Fruit fly (Drosophila melanogaster) whole organism, embryonic: ENCODE results near the gene CG5639.
A peak's percentile ranks its signal among the peaks of the same experiment; 100 is the strongest.

Experiments
- Ada2b ChIP-seq: fragments of 200-800 bp; sonication (Bioruptor generic); IDR thresholded peaks from 2 replicates; pipeline ENCODE4 v1.3.6; 2022; ENCODE audit warnings: missing biosample characterization, missing genetic modification characterization
- B-H2 ChIP-seq: fragments of 200-800 bp; sonication (Bioruptor generic); optimal IDR thresholded peaks from 2 replicates; lab custom pipeline; 2018; ENCODE audit warnings: missing biosample characterization, mild to moderate bottlenecking, missing genetic modification characterization
- CG11247 ChIP-seq: fragments of 200-800 bp; sonication (Bioruptor generic); IDR thresholded peaks from 2 replicates; pipeline ENCODE4 v1.3.6; 2022; ENCODE audit warnings: missing biosample characterization, missing genetic modification characterization
- CG11456 ChIP-seq: fragments of 200-800 bp; sonication (Bioruptor generic); IDR thresholded peaks from 3 replicates; pipeline ENCODE4 v1.3.6; 2022; ENCODE audit warnings: missing biosample characterization, missing genetic modification characterization
- CG12104 ChIP-seq: fragments of 200-800 bp; sonication (Bioruptor generic); optimal IDR thresholded peaks from 3 replicates; lab custom pipeline; 2016; ENCODE audit warnings: missing biosample characterization, missing genetic modification characterization
- CG12299 ChIP-seq: fragments of 200-800 bp; sonication (Bioruptor generic); optimal IDR thresholded peaks from 2 replicates; lab custom pipeline; 2018; ENCODE audit warnings: missing biosample characterization, mild to moderate bottlenecking, missing genetic modification characterization
- CG14050 ChIP-seq: fragments of 200-800 bp; sonication (Bioruptor generic); IDR thresholded peaks from 3 replicates; pipeline ENCODE4 v1.3.6; 2022; ENCODE audit warnings: missing biosample characterization, missing genetic modification characterization
- CG18011 ChIP-seq: fragments of 200-800 bp; sonication (Bioruptor generic); optimal IDR thresholded peaks from 2 replicates; lab custom pipeline; 2017; ENCODE audit warnings: missing biosample characterization, missing genetic modification characterization, mild to moderate bottlenecking, moderate library complexity, missing genotype
- CG2116 ChIP-seq: fragments of 200-800 bp; sonication (Bioruptor generic); optimal IDR thresholded peaks from 3 replicates; lab custom pipeline; 2018; ENCODE audit warnings: missing biosample characterization, mild to moderate bottlenecking, missing genetic modification characterization
- CG2129 ChIP-seq: fragments of 200-800 bp; sonication (Bioruptor generic); IDR thresholded peaks from 2 replicates; pipeline ENCODE4 v1.3.6; 2022; ENCODE audit warnings: missing biosample characterization, missing genetic modification characterization; ENCODE audit not compliant: partially characterized antibody
- CG3065 ChIP-seq: fragments of 200-800 bp; sonication (Bioruptor generic); optimal IDR thresholded peaks from 2 replicates; lab custom pipeline; 2016; ENCODE audit warnings: missing biosample characterization, missing genetic modification characterization
- CG31388 ChIP-seq: fragments of 200-800 bp; sonication (Bioruptor generic); optimal IDR thresholded peaks from 2 replicates; lab custom pipeline; 2016; ENCODE audit warnings: missing biosample characterization, missing genetic modification characterization
- CG34422 ChIP-seq: fragments of 200-800 bp; sonication (Bioruptor generic); IDR thresholded peaks from 3 replicates; pipeline ENCODE4 v1.3.6; 2022; ENCODE audit warnings: missing biosample characterization, missing genetic modification characterization
- CG42726 ChIP-seq: fragments of 200-800 bp; sonication (Bioruptor generic); IDR thresholded peaks from 2 replicates; pipeline ENCODE4 v1.3.6; 2022; ENCODE audit warnings: missing biosample characterization, missing genetic modification characterization; ENCODE audit not compliant: partially characterized antibody
- CG4404 ChIP-seq: fragments of 200-800 bp; sonication (Bioruptor generic); IDR thresholded peaks from 2 replicates; pipeline ENCODE4 v1.3.6; 2022; ENCODE audit warnings: missing biosample characterization, missing genetic modification characterization
- CG5953 ChIP-seq: fragments of 200-800 bp; sonication (Bioruptor generic); IDR thresholded peaks from 2 replicates; pipeline ENCODE4 v1.3.6; 2022; ENCODE audit warnings: missing biosample characterization, missing genetic modification characterization
- CG6813 ChIP-seq: fragments of 200-800 bp; sonication (Bioruptor generic); optimal IDR thresholded peaks from 2 replicates; lab custom pipeline; 2017; ENCODE audit warnings: missing biosample characterization, missing genetic modification characterization, mild to moderate bottlenecking, moderate library complexity, missing genetic modification reagents
- CG7963 ChIP-seq: fragments of 200-800 bp; sonication (Bioruptor generic); IDR thresholded peaks from 3 replicates; pipeline ENCODE4 v1.3.6; 2022; ENCODE audit warnings: missing biosample characterization, missing genetic modification characterization; ENCODE audit not compliant: partially characterized antibody
- CG8290 ChIP-seq, 3 experiments: fragments of 200-800 bp; sonication (Bioruptor generic); optimal IDR thresholded peaks; 2 replicates each; lab custom pipeline; 2016 to 2019; ENCODE audit warnings: missing biosample characterization in 3 of 3, missing genetic modification characterization in 3 of 3, mild to moderate bottlenecking in 2 of 3, moderate library complexity in 1 of 3
- CG9215 ChIP-seq: fragments of 200-800 bp; sonication (Bioruptor generic); IDR thresholded peaks from 2 replicates; pipeline ENCODE4 v1.3.6; 2022; ENCODE audit warnings: missing biosample characterization, missing genetic modification characterization
- CG9727 ChIP-seq: fragments of 200-800 bp; sonication (Bioruptor generic); optimal IDR thresholded peaks from 3 replicates; lab custom pipeline; 2017; ENCODE audit warnings: missing biosample characterization, mild to moderate bottlenecking, missing genetic modification characterization
- E2f2 ChIP-seq: fragments of 200-800 bp; sonication (Bioruptor generic); IDR thresholded peaks from 2 replicates; pipeline ENCODE4 v1.3.6; 2022; ENCODE audit warnings: missing biosample characterization, missing genetic modification characterization
- Fer3 ChIP-seq: fragments of 200-800 bp; sonication (Bioruptor generic); optimal IDR thresholded peaks from 2 replicates; lab custom pipeline; 2018; ENCODE audit warnings: missing biosample characterization, mild to moderate bottlenecking, missing genetic modification characterization, moderate library complexity
- Gug ChIP-seq: fragments of 200-800 bp; sonication (Bioruptor generic); IDR thresholded peaks from 4 replicates; pipeline ENCODE4 v1.3.6; 2022; ENCODE audit warnings: missing biosample characterization, missing genetic modification characterization
- Lhr ChIP-seq: fragments of 200-800 bp; sonication (Bioruptor generic); optimal IDR thresholded peaks from 3 replicates; lab custom pipeline; 2017; ENCODE audit warnings: mild to moderate bottlenecking, missing biosample characterization, missing genetic modification reagents, missing genetic modification characterization
- MBD-R2 ChIP-seq: fragments of 200-800 bp; sonication (Bioruptor generic); IDR thresholded peaks from 2 replicates; pipeline ENCODE4 v1.3.6; 2022; ENCODE audit warnings: missing biosample characterization, missing genetic modification characterization
- Nf-YA ChIP-seq: fragments of 200-800 bp; sonication (Bioruptor generic); IDR thresholded peaks from 2 replicates; pipeline ENCODE4 v1.3.6; 2022; ENCODE audit warnings: missing biosample characterization, missing genetic modification characterization
- Nf-YC ChIP-seq: fragments of 200-800 bp; optimal IDR thresholded peaks from 3 replicates; lab custom pipeline; 2019; ENCODE audit warnings: missing biosample characterization, mild to moderate bottlenecking, missing genetic modification characterization, moderate library complexity
- Pdp1 ChIP-seq, 2 experiments: fragments of 200-800 bp; sonication (Bioruptor generic); optimal IDR thresholded peaks; 3 replicates each; lab custom pipeline; 2016; ENCODE audit warnings: missing biosample characterization in 2 of 2, missing genetic modification characterization in 2 of 2, mild to moderate bottlenecking in 1 of 2, moderate library complexity in 1 of 2
- Six4 ChIP-seq: fragments of 200-800 bp; sonication (Bioruptor generic); optimal IDR thresholded peaks from 2 replicates; lab custom pipeline; 2016; ENCODE audit warnings: missing biosample characterization, missing genetic modification characterization
- Sox100B ChIP-seq: fragments of 200-800 bp; sonication (Bioruptor generic); optimal IDR thresholded peaks from 3 replicates; lab custom pipeline; 2018; ENCODE audit warnings: missing biosample characterization, mild to moderate bottlenecking, missing genetic modification characterization
- Sox102F ChIP-seq: fragments of 200-800 bp; sonication (Bioruptor generic); optimal IDR thresholded peaks from 2 replicates; lab custom pipeline; 2018; ENCODE audit warnings: missing biosample characterization, mild to moderate bottlenecking, missing genetic modification characterization, moderate library complexity
- Trl ChIP-seq, 3 experiments: fragments of >200 bp in 2 of 3; fragments of 200-800 bp in 1 of 3; sonication (Bioruptor generic) in 1 of 3; optimal IDR thresholded peaks; 2 replicates in 1 of 3; 3 replicates in 2 of 3; lab custom pipeline; 2016 to 2017; ENCODE audit warnings: missing biosample characterization in 1 of 3, missing genetic modification characterization in 1 of 3
- ap ChIP-seq: fragments of 200-800 bp; sonication (Bioruptor generic); IDR thresholded peaks from 2 replicates; pipeline ENCODE4 v1.3.6; 2022; ENCODE audit warnings: missing biosample characterization, missing genetic modification characterization
- az2 ChIP-seq: fragments of 200-800 bp; sonication (Bioruptor generic); optimal IDR thresholded peaks from 3 replicates; lab custom pipeline; 2016; ENCODE audit warnings: missing biosample characterization, missing genetic modification characterization
- cwo ChIP-seq: fragments of 200-800 bp; sonication (Bioruptor generic); optimal IDR thresholded peaks from 3 replicates; lab custom pipeline; 2017; ENCODE audit warnings: missing biosample characterization, missing genetic modification characterization, mild to moderate bottlenecking, moderate library complexity, missing genetic modification reagents
- fru ChIP-seq: fragments of >200 bp; optimal IDR thresholded peaks from 2 replicates; lab custom pipeline; 2017
- gce ChIP-seq: fragments of 200-800 bp; sonication (Bioruptor generic); IDR thresholded peaks from 3 replicates; pipeline ENCODE4 v1.3.6; 2022; ENCODE audit warnings: missing biosample characterization, missing genetic modification characterization
- hkb ChIP-seq, 2 experiments: fragments of 200-800 bp in 1 of 2; fragments of >200 bp in 1 of 2; sonication (Bioruptor generic) in 1 of 2; IDR thresholded peaks in 1 of 2; optimal IDR thresholded peaks in 1 of 2; 2 replicates each; pipeline versions ENCODE4 v1.3.6 to Lab custom; 2017 to 2022; ENCODE audit warnings: missing biosample characterization in 1 of 2, missing genetic modification characterization in 1 of 2
- psq ChIP-seq: fragments of 200-800 bp; sonication (Bioruptor generic); optimal IDR thresholded peaks from 2 replicates; lab custom pipeline; 2017; ENCODE audit warnings: missing biosample characterization, missing genetic modification characterization
- sd ChIP-seq: fragments of 200-800 bp; sonication (Bioruptor generic); optimal IDR thresholded peaks from 3 replicates; lab custom pipeline; 2018; ENCODE audit warnings: missing biosample characterization, mild to moderate bottlenecking, missing genetic modification characterization, moderate library complexity
- sisA ChIP-seq: fragments of 200-800 bp; sonication (Bioruptor generic); IDR thresholded peaks from 2 replicates; pipeline ENCODE4 v1.3.6; 2022; ENCODE audit warnings: missing biosample characterization, missing genetic modification characterization
- sqz ChIP-seq: fragments of 200-800 bp; sonication (Bioruptor generic); optimal IDR thresholded peaks from 3 replicates; lab custom pipeline; 2018; ENCODE audit warnings: missing biosample characterization, mild to moderate bottlenecking, missing genetic modification characterization
- tap ChIP-seq: fragments of 200-800 bp; optimal IDR thresholded peaks from 3 replicates; lab custom pipeline; 2019; ENCODE audit warnings: missing biosample characterization, mild to moderate bottlenecking, missing genetic modification characterization, moderate library complexity
- ttk ChIP-seq: fragments of 200-800 bp; sonication (Bioruptor generic); IDR thresholded peaks from 2 replicates; pipeline ENCODE4 v2.1.2; 2022; ENCODE audit warnings: missing biosample characterization, missing genetic modification characterization
- tup ChIP-seq: fragments of 200-800 bp; sonication (Bioruptor generic); optimal IDR thresholded peaks from 2 replicates; lab custom pipeline; 2016; ENCODE audit warnings: missing biosample characterization, mild to moderate bottlenecking, missing genetic modification characterization, moderate library complexity
- unc-4 ChIP-seq: fragments of 200-800 bp; sonication (Bioruptor generic); IDR thresholded peaks from 2 replicates; pipeline ENCODE4 v1.3.6; 2022; ENCODE audit warnings: missing biosample characterization, missing genetic modification characterization; ENCODE audit not compliant: partially characterized antibody
- wor ChIP-seq: fragments of 200-800 bp; sonication (Bioruptor generic); IDR thresholded peaks from 2 replicates; pipeline ENCODE4 v1.3.6; 2022; ENCODE audit warnings: missing biosample characterization, missing genetic modification characterization
- zf30C ChIP-seq: fragments of 200-800 bp; sonication (Bioruptor generic); optimal IDR thresholded peaks from 3 replicates; lab custom pipeline; 2018; ENCODE audit warnings: missing biosample characterization, mild to moderate bottlenecking, missing genetic modification characterization

Gene CG5639

dm6 chr3R:27554964-27555363, 41.0 kb downstream of the CG5639 start (continued):
- TF ChIP-seq Pdp1 (GFP tag; optimal IDR thresholded peaks at IDR 0.05; lab: Kevin White, UChicago) (peak; percentile 73 to 81), sqz (peak; percentile 64), CG11456 (GFP tag; lab: Robert Waterston, UW) (peak; percentile 72; the same call in 2 of the 3 replicates), CG18011 (peak; percentile 28), Trl (optimal IDR thresholded peaks at IDR 0.05; lab: Kevin White, UChicago) (no peak), Trl (GFP tag; optimal IDR thresholded peaks at IDR 0.05; lab: Kevin White, UChicago) (peak; percentile 66), fru (no peak), CG5953 (0 out of 2 replicates have a peak, but pooled peaks have one; percentile 43), Lhr (GFP tag; lab: Kevin White, UChicago) (peak; percentile 53), Six4 (GFP tag; lab: Kevin White, UChicago) (peak; percentile 75), B-H2 (GFP tag; lab: Kevin White, UChicago) (no peak), CG12299 (peak; percentile 47), CG34422 (GFP tag; lab: Robert Waterston, UW) (peak; percentile 83), Sox102F (GFP tag; lab: Kevin White, UChicago) (peak; percentile 91), unc-4 (GFP tag; lab: Robert Waterston, UW) (no peak), CG7963 (GFP tag; lab: Robert Waterston, UW) (no peak), CG8290 (GFP tag; optimal IDR thresholded peaks at IDR 0.05; lab: Kevin White, UChicago) (peak; percentile 15), CG8290 (tag; optimal IDR thresholded peaks at IDR 0.05; lab: Kevin White, UChicago) (no peak), az2 (GFP tag; lab: Kevin White, UChicago) (peak; percentile 81), CG2116 (GFP tag; lab: Kevin White, UChicago) (peak; percentile 19), CG31388 (peak; percentile 25), sisA (GFP tag; lab: Robert Waterston, UW) (peak; percentile 74), CG6813 (GFP tag; lab: Kevin White, UChicago) (peak; percentile 73), Nf-YA (GFP tag; lab: Robert Waterston, UW) (peak; percentile 59; the same call in 1 of the 2 replicates), CG14050 (GFP tag; lab: Robert Waterston, UW) (peak; percentile 68; the same call in 2 of the 3 replicates), Ada2b (GFP tag; lab: Robert Waterston, UW) (peak; percentile 76), CG2129 (no peak), CG9215 (peak; percentile 59), ttk (peak; percentile 79), psq (GFP tag; lab: Kevin White, UChicago) (peak; percentile 58), gce (GFP tag; lab: Robert Waterston, UW) (peak; percentile 65; the same call in 2 of the 3 replicates), E2f2 (GFP tag; lab: Robert Waterston, UW) (peak; percentile 54), tap (tag; lab: Kevin White, UChicago) (peak; percentile 86), zf30C (GFP tag; lab: Kevin White, UChicago) (peak; percentile 18), CG4404 (peak; percentile 56; the same call in 1 of the 2 replicates), wor (GFP tag; lab: Robert Waterston, UW) (peak; percentile 76), cwo (GFP tag; lab: Kevin White, UChicago) (peak; percentile 68), sd (tag; lab: Kevin White, UChicago) (no peak), CG11247 (GFP tag; lab: Robert Waterston, UW) (peak; percentile 68), Sox100B (GFP tag; lab: Kevin White, UChicago) (peak; percentile 81), Gug (GFP tag; lab: Robert Waterston, UW) (peak; percentile 74), Nf-YC (tag; lab: Kevin White, UChicago) (no peak), tup (GFP tag; lab: Kevin White, UChicago) (peak; percentile 59), ap (peak; percentile 79), CG12104 (GFP tag; lab: Kevin White, UChicago) (peak; percentile 61), Fer3 (tag; lab: Kevin White, UChicago) (peak; percentile 79), hkb (optimal IDR thresholded peaks at IDR 0.05; lab: Kevin White, UChicago) (no peak), hkb (GFP tag; IDR thresholded peaks at IDR 0.05; lab: Robert Waterston, UW) (peak; percentile 78), MBD-R2 (GFP tag; lab: Robert Waterston, UW) (peak; percentile 35; the same call in 1 of the 2 replicates), CG42726 (GFP tag; lab: Robert Waterston, UW) (no peak), CG9727 (GFP tag; lab: Kevin White, UChicago) (peak; percentile 76), CG3065 (no peak)
